Worm (Caenorhabditis elegans) whole organism, L3 larva: ENCODE measurements around the gene rod-1.

Experiments
- ceh-16 ChIP-seq: sonication (generic microtip); optimal IDR thresholded peaks from 2 replicates; lab custom pipeline; 2017; ENCODE audit warnings: missing biosample characterization, missing genetic modification characterization
- ceh-28 ChIP-seq: fragments of 150-350 bp; optimal IDR thresholded peaks from 2 replicates; lab custom pipeline; 2014; ENCODE audit warnings: missing biosample characterization, missing genetic modification reagents, missing genetic modification characterization
- ceh-82 ChIP-seq: fragments of 150-350 bp; optimal IDR thresholded peaks from 2 replicates; lab custom pipeline; 2014; ENCODE audit warnings: missing biosample characterization, missing genetic modification characterization
- ceh-9 ChIP-seq: sonication (generic microtip); optimal IDR thresholded peaks from 2 replicates; lab custom pipeline; 2018; ENCODE audit warnings: missing biosample characterization, missing genetic modification characterization
- daf-12 ChIP-seq: fragments of 150-350 bp; optimal IDR thresholded peaks from 2 replicates; lab custom pipeline; 2014; ENCODE audit warnings: missing biosample characterization, missing genetic modification reagents, missing genetic modification characterization
- egl-27 ChIP-seq: sonication (generic microtip); optimal IDR thresholded peaks from 4 replicates; lab custom pipeline; 2017; ENCODE audit warnings: missing biosample characterization, missing genetic modification reagents, missing genetic modification characterization
- egl-5 ChIP-seq: fragments of 150-350 bp; optimal IDR thresholded peaks from 2 replicates; lab custom pipeline; 2017; ENCODE audit warnings: missing biosample characterization, missing genetic modification reagents, missing genetic modification characterization, inconsistent platforms
- elt-2 ChIP-seq: sonication (generic microtip); optimal IDR thresholded peaks from 2 replicates; lab custom pipeline; 2016; ENCODE audit warnings: missing genetic modification reagents, mild to moderate bottlenecking, missing genetic modification characterization, missing compliant biosample characterization
- elt-3 ChIP-seq, 3 experiments: fragments of 150-350 bp in 1 of 3; sonication (generic microtip) in 2 of 3; optimal IDR thresholded peaks; 2 replicates in 2 of 3; 4 replicates in 1 of 3; lab custom pipeline; 2014 to 2017; ENCODE audit warnings: missing biosample characterization in 3 of 3, missing genetic modification characterization in 3 of 3
- eor-1 ChIP-seq, 2 experiments: fragments of 150-350 bp; optimal IDR thresholded peaks; 2 replicates each; lab custom pipeline; 2014 to 2018; ENCODE audit warnings: missing biosample characterization in 2 of 2, missing genetic modification characterization in 2 of 2
- fkh-10 ChIP-seq: sonication (generic microtip); optimal IDR thresholded peaks from 2 replicates; lab custom pipeline; 2017; ENCODE audit warnings: missing biosample characterization, missing genetic modification reagents, missing genetic modification characterization
- fkh-2 ChIP-seq: fragments of 150-350 bp; optimal IDR thresholded peaks from 2 replicates; lab custom pipeline; 2014; ENCODE audit warnings: missing biosample characterization, missing genetic modification reagents, missing genetic modification characterization
- hmg-11 ChIP-seq: sonication (generic microtip); optimal IDR thresholded peaks from 2 replicates; lab custom pipeline; 2016; ENCODE audit warnings: missing genetic modification characterization, missing compliant biosample characterization
- jun-1 ChIP-seq: fragments of 150-350 bp; optimal IDR thresholded peaks from 2 replicates; lab custom pipeline; 2014; ENCODE audit warnings: missing biosample characterization, missing genetic modification reagents, missing genetic modification characterization
- lin-15B ChIP-seq: fragments of 150-350 bp; optimal IDR thresholded peaks from 2 replicates; lab custom pipeline; 2014; ENCODE audit warnings: missing biosample characterization, missing genetic modification characterization
- mml-1 ChIP-seq: fragments of 150-350 bp; sonication (generic microtip); optimal IDR thresholded peaks from 3 replicates; lab custom pipeline; 2014; ENCODE audit warnings: missing biosample characterization, missing genetic modification characterization
- nhr-11 ChIP-seq: fragments of 150-350 bp; optimal IDR thresholded peaks from 2 replicates; lab custom pipeline; 2014; ENCODE audit warnings: missing biosample characterization, missing genetic modification characterization
- nhr-12 ChIP-seq: fragments of 150-350 bp; optimal IDR thresholded peaks from 2 replicates; lab custom pipeline; 2014; ENCODE audit warnings: missing biosample characterization, missing genetic modification characterization
- nhr-23 ChIP-seq: fragments of 150-350 bp; optimal IDR thresholded peaks from 2 replicates; lab custom pipeline; 2014; ENCODE audit warnings: missing biosample characterization, missing genetic modification reagents, missing genetic modification characterization
- nhr-25 ChIP-seq: sonication (generic microtip); optimal IDR thresholded peaks from 2 replicates; lab custom pipeline; 2017; ENCODE audit warnings: missing biosample characterization, missing genetic modification characterization
- nhr-28 ChIP-seq: fragments of 150-350 bp; optimal IDR thresholded peaks from 2 replicates; lab custom pipeline; 2014; ENCODE audit warnings: missing biosample characterization, missing genetic modification characterization
- nhr-43 ChIP-seq: sonication (generic microtip); optimal IDR thresholded peaks from 2 replicates; lab custom pipeline; 2016; ENCODE audit warnings: mild to moderate bottlenecking, missing genetic modification characterization, missing compliant biosample characterization; ENCODE audit not compliant: poor library complexity, severe bottlenecking
- nhr-67 ChIP-seq: fragments of 150-350 bp; optimal IDR thresholded peaks from 2 replicates; lab custom pipeline; 2014; ENCODE audit warnings: missing biosample characterization, missing genetic modification characterization
- nhr-76 ChIP-seq: fragments of 150-350 bp; sonication (generic microtip); optimal IDR thresholded peaks from 5 replicates; lab custom pipeline; 2014; ENCODE audit warnings: missing biosample characterization, missing genetic modification characterization
- nhr-77 ChIP-seq: fragments of 150-350 bp; optimal IDR thresholded peaks from 2 replicates; lab custom pipeline; 2014; ENCODE audit warnings: missing biosample characterization, missing genetic modification characterization
- pqm-1 ChIP-seq: fragments of 150-350 bp; optimal IDR thresholded peaks from 2 replicates; lab custom pipeline; 2017; ENCODE audit warnings: missing biosample characterization, missing genetic modification characterization, inconsistent platforms
- skn-1 ChIP-seq: fragments of 150-350 bp; optimal IDR thresholded peaks from 2 replicates; lab custom pipeline; 2014; ENCODE audit warnings: missing biosample characterization, missing genetic modification characterization
- tbx-2 ChIP-seq: sonication (generic microtip); optimal IDR thresholded peaks from 2 replicates; lab custom pipeline; 2016; ENCODE audit warnings: mild to moderate bottlenecking, missing genetic modification characterization, missing compliant biosample characterization
- unc-39 ChIP-seq: sonication (generic microtip); optimal IDR thresholded peaks from 4 replicates; lab custom pipeline; 2017; ENCODE audit warnings: missing biosample characterization, missing genetic modification characterization
- unc-62 ChIP-seq: fragments of 150-350 bp; sonication (generic microtip); optimal IDR thresholded peaks from 4 replicates; lab custom pipeline; 2014; ENCODE audit warnings: missing biosample characterization, missing genetic modification reagents, missing genetic modification characterization
- zag-1 ChIP-seq: fragments of 150-350 bp; optimal IDR thresholded peaks from 2 replicates; lab custom pipeline; 2014; ENCODE audit warnings: missing biosample characterization, missing genetic modification characterization
- ztf-11 ChIP-seq: fragments of 150-350 bp; optimal IDR thresholded peaks from 2 replicates; lab custom pipeline; 2014; ENCODE audit warnings: missing biosample characterization, missing genetic modification characterization
- ztf-4 ChIP-seq: fragments of 150-350 bp; optimal IDR thresholded peaks from 2 replicates; lab custom pipeline; 2014; ENCODE audit warnings: missing biosample characterization, missing genetic modification characterization

rod-1 gene

ce11 chrIV:7460225-7460624 lies 18.0 kb upstream of the rod-1 start, which contains the start of gene F13B6.2:
TSS of gene F13B6.2 (minus strand) at chrIV:7460325.
- TF ChIP-seq nhr-77 (tag; lab: Kevin White, UChicago) (no peak), nhr-23 (tag; lab: Kevin White, UChicago) (no peak), unc-39 (no peak), zag-1 (no peak), unc-62 (no peak), nhr-28 (tag; lab: Kevin White, UChicago) (no peak), nhr-43 (no peak), nhr-67 (tag; lab: Kevin White, UChicago) (no peak), egl-27 (tag; lab: Kevin White, UChicago) (no peak), nhr-25 (tag; lab: Kevin White, UChicago) (no peak), lin-15B (tag; lab: Kevin White, UChicago) (no peak), egl-5 (tag; lab: Kevin White, UChicago) (no peak), jun-1 (tag; lab: Kevin White, UChicago) (no peak), ztf-11 (tag; lab: Kevin White, UChicago) (no peak), ztf-4 (tag; lab: Kevin White, UChicago) (no peak), nhr-12 (tag; lab: Kevin White, UChicago) (no peak), skn-1 (tag; lab: Kevin White, UChicago) (no peak), hmg-11 (tag; lab: Kevin White, UChicago) (no peak), nhr-11 (tag; lab: Kevin White, UChicago) (no peak), ceh-9 (tag; lab: Kevin White, UChicago) (no peak)

ce11 chrIV:7465857-7466256 lies 12.4 kb upstream of the rod-1 start, which contains the start of gene F13B6.3:
TSS of gene F13B6.3 (minus strand) at chrIV:7465957.
- TF ChIP-seq ceh-28 (tag; lab: Kevin White, UChicago) (no peak), daf-12 (tag; lab: Kevin White, UChicago) (no peak), egl-27 (tag; lab: Kevin White, UChicago) (no peak), nhr-77 (tag; lab: Kevin White, UChicago) (no peak), hmg-11 (tag; lab: Kevin White, UChicago) (no peak), nhr-12 (tag; lab: Kevin White, UChicago) (no peak), pqm-1 (no peak), nhr-76 (tag; lab: Kevin White, UChicago) (no peak), ztf-11 (tag; lab: Kevin White, UChicago) (no peak), mml-1 (tag; lab: Kevin White, UChicago) (no peak), tbx-2 (no peak), elt-2 (tag; lab: Kevin White, UChicago) (no peak), fkh-2 (tag; lab: Kevin White, UChicago) (no peak)

DNA sequence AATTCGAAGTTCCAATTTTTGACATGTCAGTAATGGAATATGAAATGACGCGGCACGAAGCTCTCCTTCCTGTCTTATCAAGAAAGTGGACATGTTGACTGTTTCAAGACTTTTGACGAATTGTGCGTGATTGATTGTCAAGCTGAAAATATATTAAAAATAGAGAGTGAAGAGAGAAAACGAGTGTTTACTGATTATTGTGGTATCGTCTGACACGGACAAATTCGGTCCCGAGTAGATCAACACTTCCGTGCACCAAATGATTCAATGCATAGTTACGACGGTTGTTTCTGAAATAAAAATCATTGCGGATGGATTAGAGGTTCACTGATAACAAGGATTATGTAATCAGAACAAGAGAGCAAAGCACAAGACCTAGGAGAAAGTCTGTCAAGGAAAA lies 11.1 kb upstream of the rod-1 start:
- peak; percentile 62 for TF ChIP-seq elt-2 (tag; lab: Kevin White, UChicago)
- TF ChIP-seq ceh-82: no peak
- TF ChIP-seq ceh-16 (tag; lab: Kevin White, UChicago): no peak
- peak; percentile 36 for TF ChIP-seq pqm-1
- TF ChIP-seq, all 47 proteins: peak for 2

ce11 chrIV:7468638-7469037 lies 9.6 kb upstream of the rod-1 start:
- TF ChIP-seq elt-2 (tag; lab: Kevin White, UChicago): peak; percentile 42
- no peak for TF ChIP-seq fkh-10 (GFP tag; lab: Kevin White, UChicago)
- TF ChIP-seq eor-1 (tag; optimal IDR thresholded peaks at IDR 0.05; lab: Kevin White, UChicago): no peak
- TF ChIP-seq lin-15B (tag; lab: Kevin White, UChicago): no peak
- TF ChIP-seq nhr-77 (tag; lab: Kevin White, UChicago): no peak
- no peak for TF ChIP-seq unc-62
- no peak for TF ChIP-seq jun-1 (tag; lab: Kevin White, UChicago)

- TF ChIP-seq nhr-43 (peak; percentile 37), elt-3 (tag; optimal IDR thresholded peaks at IDR 0.05; lab: Kevin White, UChicago) (peak in 1 of 3 experiments; percentile 19), ceh-82 (no peak)
- TF ChIP-seq, all 47 proteins: peak for 2
These were observed 8.4 kb upstream of the rod-1 start, which contains the start of gene F55G1.7 for ce11 chrIV:7469782-7470413. TSS of gene F55G1.7 (minus strand) at chrIV:7469832.
